In genomic region chr3R:16524593-16525111, dm6 we compare ENCODE assay signal across 2 fruit fly cellular contexts.
TF ChIP-seq lines count a peak whose summit lies in the region.

No protein-coding gene starts in this region.

TF ChIP-seq in whole organism, embryonic, 481 proteins besides CTCF, POLR2A, EP300 and RAD21 (continued from another document and continues in another):
- no peak for TF ChIP-seq kay (GFP tag; optimal IDR thresholded peaks at IDR 0.05; lab: Kevin White, UChicago)
- peak; percentile 32 for TF ChIP-seq CG8924 (tag; optimal IDR thresholded peaks at IDR 0.05; lab: Kevin White, UChicago)
- no peak for TF ChIP-seq sima (GFP tag; optimal IDR thresholded peaks at IDR 0.05; lab: Kevin White, UChicago)
- peak; percentile 46 for TF ChIP-seq pfk (GFP tag; optimal IDR thresholded peaks at IDR 0.05; lab: Kevin White, UChicago)
- TF ChIP-seq H2.0 (GFP tag; IDR thresholded peaks at IDR 0.05; lab: Robert Waterston, UW) = 0 out of 2 replicates have a peak, but pooled peaks have one; percentile 29
- peak; percentile 53 for TF ChIP-seq bcd (GFP tag; optimal IDR thresholded peaks at IDR 0.05; lab: Kevin White, UChicago)
- peak; percentile 11 for TF ChIP-seq CG17912 (GFP tag; optimal IDR thresholded peaks at IDR 0.05; lab: Kevin White, UChicago)
- TF ChIP-seq CG11696 (GFP tag; IDR thresholded peaks at IDR 0.05; lab: Robert Waterston, UW) = no peak
- no peak for TF ChIP-seq Elba2 (GFP tag; optimal IDR thresholded peaks at IDR 0.05; lab: Kevin White, UChicago)
- no peak for TF ChIP-seq aop (GFP tag; IDR thresholded peaks at IDR 0.05; lab: Robert Waterston, UW)
- 0 out of 4 replicates have a peak, but pooled peaks have one; percentile 55 for TF ChIP-seq chinmo (GFP tag; IDR thresholded peaks at IDR 0.05; lab: Robert Waterston, UW; ENCODE audit: partially characterized antibody)
- TF ChIP-seq klu (GFP tag; IDR thresholded peaks at IDR 0.05; lab: Robert Waterston, UW) = no peak
- TF ChIP-seq Dll (GFP tag; IDR thresholded peaks at IDR 0.05; lab: Robert Waterston, UW; ENCODE audit: partially characterized antibody) = no peak
- no peak for TF ChIP-seq ERR (GFP tag; optimal IDR thresholded peaks at IDR 0.05; lab: Kevin White, UChicago)
- no peak for TF ChIP-seq emc (GFP tag; optimal IDR thresholded peaks at IDR 0.05; lab: Kevin White, UChicago)
- TF ChIP-seq nmo (GFP tag; optimal IDR thresholded peaks at IDR 0.05; lab: Kevin White, UChicago) = peak; percentile 40
- no peak for TF ChIP-seq CG10565 (GFP tag; optimal IDR thresholded peaks at IDR 0.05; lab: Kevin White, UChicago)
- TF ChIP-seq Aef1 (GFP tag; IDR thresholded peaks at IDR 0.05; lab: Robert Waterston, UW) = no peak
- peak; percentile 77 for TF ChIP-seq Blimp-1 (GFP tag; optimal IDR thresholded peaks at IDR 0.05; lab: Kevin White, UChicago)
- no peak for TF ChIP-seq MBD-R2 (GFP tag; IDR thresholded peaks at IDR 0.05; lab: Robert Waterston, UW)
- no peak for TF ChIP-seq fu2 (GFP tag; optimal IDR thresholded peaks at IDR 0.05; lab: Kevin White, UChicago)
- TF ChIP-seq CG15696 (tag; optimal IDR thresholded peaks at IDR 0.05; lab: Kevin White, UChicago) = peak; percentile 86
- no peak for TF ChIP-seq luna (GFP tag; optimal IDR thresholded peaks at IDR 0.05; lab: Kevin White, UChicago)
- TF ChIP-seq CG11695 (GFP tag; IDR thresholded peaks at IDR 0.05; lab: Robert Waterston, UW) = 0 out of 3 replicates have a peak, but pooled peaks have one; percentile 10
- TF ChIP-seq ab (GFP tag; optimal IDR thresholded peaks at IDR 0.05; lab: Kevin White, UChicago) = no peak
- TF ChIP-seq esg (GFP tag; conservative IDR thresholded peaks at IDR 0.05; lab: Robert Waterston, UW) = no peak
- TF ChIP-seq CG13123 (GFP tag; optimal IDR thresholded peaks at IDR 0.05; lab: Kevin White, UChicago) = peak; percentile 48
- no peak for TF ChIP-seq pho (GFP tag; optimal IDR thresholded peaks at IDR 0.05; lab: Kevin White, UChicago)
- TF ChIP-seq CG12236 (GFP tag; optimal IDR thresholded peaks at IDR 0.05; lab: Kevin White, UChicago) = peak; percentile 66
- TF ChIP-seq cwo (GFP tag; optimal IDR thresholded peaks at IDR 0.05; lab: Kevin White, UChicago) = no peak
- no peak for TF ChIP-seq CG12659 (GFP tag; optimal IDR thresholded peaks at IDR 0.05; lab: Kevin White, UChicago)
- TF ChIP-seq Ets97D (GFP tag; optimal IDR thresholded peaks at IDR 0.05; lab: Kevin White, UChicago) = no peak
- TF ChIP-seq vnd (GFP tag; IDR thresholded peaks at IDR 0.05; lab: Robert Waterston, UW; ENCODE audit: partially characterized antibody) = 0 out of 3 replicates have a peak, but pooled peaks have one; percentile 33
- peak; percentile 46; the same call in 1 of the 3 replicates for TF ChIP-seq z (GFP tag; IDR thresholded peaks at IDR 0.05; lab: Robert Waterston, UW)
- TF ChIP-seq CG4360 (GFP tag; IDR thresholded peaks at IDR 0.05; lab: Robert Waterston, UW) = no peak
- TF ChIP-seq CG2712 (tag; optimal IDR thresholded peaks at IDR 0.05; lab: Kevin White, UChicago) = peak; percentile 68
- TF ChIP-seq psq (GFP tag; optimal IDR thresholded peaks at IDR 0.05; lab: Kevin White, UChicago) = no peak
- TF ChIP-seq Oaz (GFP tag; IDR thresholded peaks at IDR 0.05; lab: Robert Waterston, UW) = no peak
- TF ChIP-seq row (GFP tag; IDR thresholded peaks at IDR 0.05; lab: Robert Waterston, UW) = no peak; the same call in 2 of the 3 replicates
- TF ChIP-seq pros (GFP tag; optimal IDR thresholded peaks at IDR 0.05; lab: Kevin White, UChicago) = no peak
- TF ChIP-seq Hr78 (GFP tag; optimal IDR thresholded peaks at IDR 0.05; lab: Kevin White, UChicago) = peak in 1 of 2 experiments; percentile 84
- TF ChIP-seq CG31365 (tag; optimal IDR thresholded peaks at IDR 0.05; lab: Kevin White, UChicago) = no peak
- TF ChIP-seq Atf-2 (GFP tag; optimal IDR thresholded peaks at IDR 0.05; lab: Kevin White, UChicago) = peak; percentile 50
- TF ChIP-seq CG10366 (GFP tag; IDR thresholded peaks at IDR 0.05; lab: Robert Waterston, UW) = 0 out of 2 replicates have a peak, but pooled peaks have one; percentile 16
- peak; percentile 16 for TF ChIP-seq Nf-YB (GFP tag; optimal IDR thresholded peaks at IDR 0.05; lab: Kevin White, UChicago)
- no peak for TF ChIP-seq CG34224 (GFP tag; IDR thresholded peaks at IDR 0.05; lab: Robert Waterston, UW; ENCODE audit: partially characterized antibody)
- no peak for TF ChIP-seq Dbx (GFP tag; IDR thresholded peaks at IDR 0.05; lab: Robert Waterston, UW)
- peak; percentile 56 for TF ChIP-seq NC2β (GFP tag; optimal IDR thresholded peaks at IDR 0.05; lab: Kevin White, UChicago)
- no peak for TF ChIP-seq pzg (GFP tag; optimal IDR thresholded peaks at IDR 0.05; lab: Kevin White, UChicago)
- TF ChIP-seq CG4730 (GFP tag; IDR thresholded peaks at IDR 0.05; lab: Robert Waterston, UW) = peak; percentile 32; the same call in 1 of the 2 replicates
- TF ChIP-seq CG8765 (GFP tag; IDR thresholded peaks at IDR 0.05; lab: Robert Waterston, UW) = no peak
- no peak for TF ChIP-seq CG15479 (GFP tag; optimal IDR thresholded peaks at IDR 0.05; lab: Kevin White, UChicago)
- no peak for TF ChIP-seq Abd-B (GFP tag; optimal IDR thresholded peaks at IDR 0.05; lab: Kevin White, UChicago)
- peak in 1 of 2 experiments; percentile 5 for TF ChIP-seq insv (GFP tag; optimal IDR thresholded peaks at IDR 0.05; lab: Kevin White, UChicago)
- no peak for TF ChIP-seq CG8478 (optimal IDR thresholded peaks at IDR 0.05; lab: Kevin White, UChicago)
- peak; percentile 60 to 65 for TF ChIP-seq chif (GFP tag; optimal IDR thresholded peaks at IDR 0.05; lab: Kevin White, UChicago)
- peak; percentile 3 for TF ChIP-seq CG13424 (tag; optimal IDR thresholded peaks at IDR 0.05; lab: Kevin White, UChicago)
- TF ChIP-seq wek (GFP tag; optimal IDR thresholded peaks at IDR 0.05; lab: Kevin White, UChicago) = peak; percentile 53
- 0 out of 2 replicates have a peak, but pooled peaks have one; percentile 7 for TF ChIP-seq CG14667 (GFP tag; IDR thresholded peaks at IDR 0.05; lab: Robert Waterston, UW)
- peak in 1 of 3 experiments; percentile 27 for TF ChIP-seq Stat92E (GFP tag; optimal IDR thresholded peaks at IDR 0.05; lab: Kevin White, UChicago)
- TF ChIP-seq CG6272 (GFP tag; IDR thresholded peaks at IDR 0.05; lab: Robert Waterston, UW) = no peak
- peak; percentile 65 for TF ChIP-seq CG5245 (GFP tag; optimal IDR thresholded peaks at IDR 0.05; lab: Kevin White, UChicago)
- TF ChIP-seq YL-1 (GFP tag; optimal IDR thresholded peaks at IDR 0.05; lab: Kevin White, UChicago) = no peak
- no peak for TF ChIP-seq dimm (GFP tag; IDR thresholded peaks at IDR 0.05; lab: Robert Waterston, UW)
- TF ChIP-seq NK7.1 (GFP tag; optimal IDR thresholded peaks at IDR 0.05; lab: Kevin White, UChicago) = no peak

TF ChIP-seq in whole organism, prepupa, 60 proteins besides CTCF, POLR2A, EP300 and RAD21 (continued from another document):
- TF ChIP-seq CG6163 (GFP tag; IDR thresholded peaks at IDR 0.05; lab: Robert Waterston, UW) (0 out of 3 replicates have a peak, but pooled peaks have one; percentile 65), Eip78C (GFP tag; lab: Kevin White, UChicago) (peak; percentile 82), Smox (GFP tag; optimal IDR thresholded peaks at IDR 0.05; lab: Kevin White, UChicago) (no peak), pdm3 (GFP tag; optimal IDR thresholded peaks at IDR 0.05; lab: Kevin White, UChicago) (peak; percentile 53), CG8632 (GFP tag; optimal IDR thresholded peaks at IDR 0.05; lab: Kevin White, UChicago) (no peak), CG16779 (tag; optimal IDR thresholded peaks at IDR 0.05; lab: Kevin White, UChicago) (no peak), CG11294 (GFP tag; IDR thresholded peaks at IDR 0.05; lab: Robert Waterston, UW) (peak; percentile 34; the same call in 1 of the 2 replicates), acj6 (GFP tag; optimal IDR thresholded peaks at IDR 0.05; lab: Kevin White, UChicago) (peak; percentile 35), Lpt (GFP tag; optimal IDR thresholded peaks at IDR 0.05; lab: Kevin White, UChicago) (peak; percentile 29), CG9139 (GFP tag; optimal IDR thresholded peaks at IDR 0.05; lab: Kevin White, UChicago) (peak; percentile 29), Eip75B (GFP tag; optimal IDR thresholded peaks at IDR 0.05; lab: Kevin White, UChicago) (no peak), fd85E (GFP tag; optimal IDR thresholded peaks at IDR 0.05; lab: Kevin White, UChicago) (peak; percentile 54), Ets96B (tag; optimal IDR thresholded peaks at IDR 0.05; lab: Kevin White, UChicago) (peak; percentile 58), CG8319 (GFP tag; optimal IDR thresholded peaks at IDR 0.05; lab: Kevin White, UChicago) (no peak), CG32006 (GFP tag; optimal IDR thresholded peaks at IDR 0.05; lab: Kevin White, UChicago) (peak; percentile 73), svp (GFP tag; lab: Kevin White, UChicago) (peak; percentile 54), CG4318 (GFP tag; optimal IDR thresholded peaks at IDR 0.05; lab: Kevin White, UChicago) (peak; percentile 75), esn (GFP tag; optimal IDR thresholded peaks at IDR 0.05; lab: Kevin White, UChicago) (no peak), salr (GFP tag; optimal IDR thresholded peaks at IDR 0.05; lab: Kevin White, UChicago) (peak; percentile 37 to 43), CG10631 (GFP tag; optimal IDR thresholded peaks at IDR 0.05; lab: Kevin White, UChicago) (no peak), achi (GFP tag; optimal IDR thresholded peaks at IDR 0.05; lab: Kevin White, UChicago) (peak; percentile 21), CG31627 (GFP tag; optimal IDR thresholded peaks at IDR 0.05; lab: Kevin White, UChicago) (no peak), eg (GFP tag; IDR thresholded peaks at IDR 0.05; lab: Robert Waterston, UW) (0 out of 3 replicates have a peak, but pooled peaks have one; percentile 34), dsx (GFP tag; optimal IDR thresholded peaks at IDR 0.05; lab: Kevin White, UChicago; ENCODE audit: poor library complexity, severe bottlenecking) (no peak), Hr38 (GFP tag; optimal IDR thresholded peaks at IDR 0.05; lab: Kevin White, UChicago) (no peak), CG3919 (GFP tag; optimal IDR thresholded peaks at IDR 0.05; lab: Kevin White, UChicago) (peak; percentile 47), CG1621 (tag; optimal IDR thresholded peaks at IDR 0.05; lab: Kevin White, UChicago) (peak; percentile 41), Sox14 (GFP tag; optimal IDR thresholded peaks at IDR 0.05; lab: Kevin White, UChicago) (peak; percentile 54), Blimp-1 (GFP tag; optimal IDR thresholded peaks at IDR 0.05; lab: Kevin White, UChicago) (no peak)
TF ChIP-seq in whole organism, prepupa: peak in this region for 34.
